Worm (Caenorhabditis elegans) whole organism, L3 larva: ENCODE results near the gene F14H3.6.

ENCODE experiments used
- ZK546.5 ChIP-seq: sonication (generic microtip); optimal IDR thresholded peaks from 2 replicates; lab custom pipeline; 2017; ENCODE audit warnings: missing biosample characterization, missing genetic modification characterization
- aly-2 ChIP-seq: fragments of 150-350 bp; optimal IDR thresholded peaks from 2 replicates; lab custom pipeline; 2014; ENCODE audit warnings: missing biosample characterization, missing genetic modification characterization
- elt-2 ChIP-seq: sonication (generic microtip); optimal IDR thresholded peaks from 2 replicates; lab custom pipeline; 2016; ENCODE audit warnings: missing genetic modification reagents, mild to moderate bottlenecking, missing genetic modification characterization, missing compliant biosample characterization
- fkh-2 ChIP-seq: fragments of 150-350 bp; optimal IDR thresholded peaks from 2 replicates; lab custom pipeline; 2014; ENCODE audit warnings: missing biosample characterization, missing genetic modification reagents, missing genetic modification characterization
- nhr-12 ChIP-seq: fragments of 150-350 bp; optimal IDR thresholded peaks from 2 replicates; lab custom pipeline; 2014; ENCODE audit warnings: missing biosample characterization, missing genetic modification characterization
- nhr-237 ChIP-seq: fragments of 150-350 bp; optimal IDR thresholded peaks from 2 replicates; lab custom pipeline; 2014; ENCODE audit warnings: missing biosample characterization, missing genetic modification characterization
- nhr-28 ChIP-seq: fragments of 150-350 bp; optimal IDR thresholded peaks from 2 replicates; lab custom pipeline; 2014; ENCODE audit warnings: missing biosample characterization, missing genetic modification characterization
- zag-1 ChIP-seq: fragments of 150-350 bp; optimal IDR thresholded peaks from 2 replicates; lab custom pipeline; 2014; ENCODE audit warnings: missing biosample characterization, missing genetic modification characterization

- TF ChIP-seq nhr-28 (tag; lab: Kevin White, UChicago) (no peak), aly-2 (tag; lab: Kevin White, UChicago) (no peak), fkh-2 (tag; lab: Kevin White, UChicago) (no peak), ZK546.5 (no peak), elt-2 (tag; lab: Kevin White, UChicago) (no peak), nhr-12 (tag; lab: Kevin White, UChicago) (no peak), nhr-237 (no peak), zag-1 (tag; lab: Kevin White, UChicago) (no peak)
Measured at ce11 chrV:16060135-16060534, 1.4 kb upstream of the F14H3.6 start, which contains the start of gene F14H3.15.
